Worm (Caenorhabditis elegans) whole organism, young adult: ENCODE measurements around the gene T08B6.9.

Experiments used
- B0019.2 ChIP-seq: fragments of 200-800 bp; sonication (Bioruptor generic); conservative IDR thresholded peaks from 2 replicates; pipeline ENCODE4 v1.3.6; 2022; ENCODE audit warnings: missing genetic modification reagents, missing genetic modification characterization, missing compliant biosample characterization
- B0035.1 ChIP-seq: sonication (generic microtip); optimal IDR thresholded peaks from 2 replicates; lab custom pipeline; 2016; ENCODE audit warnings: missing genetic modification characterization, mild to moderate bottlenecking, missing compliant biosample characterization, missing genotype, missing genetic modification reagents
- B0336.3 ChIP-seq: fragments of 200-800 bp; sonication (Bioruptor generic); IDR thresholded peaks from 2 replicates; pipeline ENCODE4 v1.3.6; 2022; ENCODE audit warnings: missing genetic modification characterization, missing compliant biosample characterization
- F22D6.2 ChIP-seq: sonication (generic microtip); optimal IDR thresholded peaks from 2 replicates; lab custom pipeline; 2016; ENCODE audit warnings: mild to moderate bottlenecking, missing genetic modification characterization, missing compliant biosample characterization
- F33H1.4 ChIP-seq: fragments of 200-800 bp; sonication (Bioruptor generic); IDR thresholded peaks from 2 replicates; pipeline ENCODE4 v1.3.6; 2022; ENCODE audit warnings: missing genetic modification reagents, missing genetic modification characterization, missing compliant biosample characterization
- K12H6.12 ChIP-seq: fragments of 200-800 bp; sonication (Bioruptor generic); optimal IDR thresholded peaks from 2 replicates; lab custom pipeline; 2018; ENCODE audit warnings: mild to moderate bottlenecking, missing genetic modification characterization, missing compliant biosample characterization
- T26A5.8 ChIP-seq: sonication (generic microtip); optimal IDR thresholded peaks from 2 replicates; lab custom pipeline; 2016; ENCODE audit warnings: missing genetic modification characterization, missing compliant biosample characterization
- Y53F4B.3 ChIP-seq: fragments of 200-800 bp; sonication (Bioruptor generic); IDR thresholded peaks from 2 replicates; pipeline ENCODE4 v1.3.6; 2022; ENCODE audit warnings: missing genetic modification reagents, missing genetic modification characterization, missing compliant biosample characterization
- attf-6 ChIP-seq: fragments of 200-800 bp; sonication (Bioruptor generic); IDR thresholded peaks from 2 replicates; pipeline ENCODE4 v1.3.6; 2022; ENCODE audit warnings: missing genetic modification reagents, missing genetic modification characterization, missing compliant biosample characterization
- cebp-1 ChIP-seq, 2 experiments: fragments of 200-800 bp in 1 of 2; sonication (Bioruptor generic) in 1 of 2; sonication (generic microtip) in 1 of 2; IDR thresholded peaks in 1 of 2; optimal IDR thresholded peaks in 1 of 2; 2 replicates each; pipeline versions ENCODE4 v1.3.6 to Lab custom; 2017 to 2022; ENCODE audit warnings: missing compliant biosample characterization in 2 of 2, missing genetic modification characterization in 2 of 2, mild to moderate bottlenecking in 1 of 2, missing genetic modification reagents in 1 of 2, moderate library complexity in 1 of 2
- ceh-27 ChIP-seq: fragments of 200-800 bp; sonication (Bioruptor generic); optimal IDR thresholded peaks from 2 replicates; lab custom pipeline; 2018; ENCODE audit warnings: mild to moderate bottlenecking, missing genetic modification characterization, moderate library complexity, missing compliant biosample characterization
- ekl-4 ChIP-seq: fragments of 200-800 bp; sonication (Bioruptor generic); IDR thresholded peaks from 2 replicates; pipeline ENCODE4 v1.3.6; 2022; ENCODE audit warnings: missing genetic modification reagents, missing genetic modification characterization, missing compliant biosample characterization
- ets-4 ChIP-seq: fragments of 200-800 bp; sonication (Bioruptor generic); optimal IDR thresholded peaks from 2 replicates; lab custom pipeline; 2018; ENCODE audit warnings: mild to moderate bottlenecking, missing genetic modification characterization, missing compliant biosample characterization
- hmg-1.2 ChIP-seq: fragments of 200-800 bp; sonication (Bioruptor generic); IDR thresholded peaks from 2 replicates; pipeline ENCODE4 v1.3.6; 2022; ENCODE audit warnings: missing genetic modification reagents, missing genetic modification characterization, missing compliant biosample characterization
- hsf-1 ChIP-seq: fragments of 200-800 bp; sonication (Bioruptor generic); IDR thresholded peaks from 2 replicates; pipeline ENCODE4 v1.3.6; 2022; ENCODE audit warnings: missing genetic modification reagents, missing genetic modification characterization, missing compliant biosample characterization
- lag-1 ChIP-seq: fragments of 200-800 bp; sonication (Bioruptor generic); IDR thresholded peaks from 2 replicates; pipeline ENCODE4 v1.3.6; 2022; ENCODE audit warnings: missing genetic modification reagents, missing genetic modification characterization, missing compliant biosample characterization
- let-526 ChIP-seq: fragments of 200-800 bp; sonication (Bioruptor generic); IDR thresholded peaks from 2 replicates; pipeline ENCODE4 v1.3.6; 2022; ENCODE audit warnings: missing genetic modification reagents, missing genetic modification characterization, missing compliant biosample characterization
- lin-35 ChIP-seq, 3 experiments: fragments of 150-350 bp in 2 of 3; sonication (generic microtip) in 1 of 3; optimal IDR thresholded peaks; 2 replicates each; lab custom pipeline; 2014 to 2018; ENCODE audit warnings: missing biosample characterization in 3 of 3, missing genetic modification characterization in 3 of 3, missing genetic modification reagents in 3 of 3
- madf-10 ChIP-seq: sonication (generic microtip); optimal IDR thresholded peaks from 2 replicates; lab custom pipeline; 2016; ENCODE audit warnings: mild to moderate bottlenecking, missing genetic modification characterization, missing compliant biosample characterization
- mel-28 ChIP-seq: sonication (generic microtip); optimal IDR thresholded peaks from 2 replicates; lab custom pipeline; 2016; ENCODE audit warnings: borderline replicate concordance, mild to moderate bottlenecking, missing genetic modification characterization, missing compliant biosample characterization
- mxl-1 ChIP-seq: sonication (generic microtip); optimal IDR thresholded peaks from 2 replicates; lab custom pipeline; 2016; ENCODE audit warnings: missing genetic modification characterization, missing compliant biosample characterization
- nfya-2 ChIP-seq: fragments of 200-800 bp; sonication (Bioruptor generic); IDR thresholded peaks from 2 replicates; pipeline ENCODE4 v1.3.6; 2022; ENCODE audit warnings: missing genetic modification reagents, missing genetic modification characterization, missing compliant biosample characterization
- nhr-179 ChIP-seq: sonication (generic microtip); optimal IDR thresholded peaks from 2 replicates; lab custom pipeline; 2016; ENCODE audit warnings: mild to moderate bottlenecking, missing genetic modification characterization, missing compliant biosample characterization
- nhr-27 ChIP-seq: fragments of 200-800 bp; sonication (Bioruptor generic); optimal IDR thresholded peaks from 2 replicates; lab custom pipeline; 2018; ENCODE audit warnings: mild to moderate bottlenecking, missing genetic modification characterization, moderate library complexity, missing compliant biosample characterization
- snpc-1.1 ChIP-seq: sonication (generic microtip); optimal IDR thresholded peaks from 2 replicates; lab custom pipeline; 2017; ENCODE audit warnings: missing genetic modification characterization, mild to moderate bottlenecking, missing compliant biosample characterization, antibody characterized with exemption, moderate library complexity, missing genotype, missing genetic modification reagents; ENCODE audit not compliant: insufficient read depth
- snpc-1.3 ChIP-seq: sonication (generic microtip); optimal IDR thresholded peaks from 2 replicates; lab custom pipeline; 2017; ENCODE audit warnings: missing genetic modification characterization, mild to moderate bottlenecking, missing compliant biosample characterization, antibody characterized with exemption, moderate library complexity, missing genotype, missing genetic modification reagents; ENCODE audit not compliant: insufficient read depth
- sptf-2 ChIP-seq: fragments of 200-800 bp; sonication (Bioruptor generic); optimal IDR thresholded peaks from 2 replicates; lab custom pipeline; 2018; ENCODE audit warnings: mild to moderate bottlenecking, missing genetic modification characterization, missing compliant biosample characterization
- unc-130 ChIP-seq: sonication (generic microtip); optimal IDR thresholded peaks from 2 replicates; lab custom pipeline; 2016; ENCODE audit warnings: missing genetic modification reagents, missing genetic modification characterization, missing compliant biosample characterization
- zfh-2 ChIP-seq: fragments of 200-800 bp; sonication (Bioruptor generic); conservative IDR thresholded peaks from 2 replicates; pipeline ENCODE4 v1.3.6; 2022; ENCODE audit warnings: missing genetic modification reagents, missing genetic modification characterization, missing compliant biosample characterization
- ztf-22 ChIP-seq: fragments of 200-800 bp; sonication (Bioruptor generic); optimal IDR thresholded peaks from 2 replicates; lab custom pipeline; 2018; ENCODE audit warnings: mild to moderate bottlenecking, missing genetic modification characterization, moderate library complexity, missing compliant biosample characterization

The T08B6.9 gene

ce11 chrIV:4885435-4885834 lies 5.2 kb upstream of the T08B6.9 start (continued):
- TF ChIP-seq hmg-1.2 (GFP tag; lab: Robert Waterston, UW) (no peak), snpc-1.1 (tag; lab: Kevin White, UChicago) (peak; percentile 88), B0336.3 (GFP tag; lab: Robert Waterston, UW) (no peak), ekl-4 (GFP tag; lab: Robert Waterston, UW) (no peak; the same call in 1 of the 2 replicates), F33H1.4 (GFP tag; lab: Robert Waterston, UW) (no peak), unc-130 (no peak), Y53F4B.3 (GFP tag; lab: Robert Waterston, UW) (no peak)

- TF ChIP-seq attf-6 (GFP tag; lab: Robert Waterston, UW) (no peak), ets-4 (GFP tag; lab: Kevin White, UChicago) (no peak), zfh-2 (GFP tag; lab: Robert Waterston, UW) (no peak), madf-10 (tag; lab: Kevin White, UChicago) (no peak), nhr-27 (tag; lab: Kevin White, UChicago) (no peak), ceh-27 (GFP tag; lab: Kevin White, UChicago) (no peak), B0019.2 (GFP tag; lab: Robert Waterston, UW) (no peak), lag-1 (no peak), T26A5.8 (no peak)
Measured at ce11 chrIV:4887258-4887657, 3.4 kb upstream of the T08B6.9 start, which contains the start of gene T08B6.1. TSS of gene T08B6.1 (minus strand) at chrIV:4887358.

DNA sequence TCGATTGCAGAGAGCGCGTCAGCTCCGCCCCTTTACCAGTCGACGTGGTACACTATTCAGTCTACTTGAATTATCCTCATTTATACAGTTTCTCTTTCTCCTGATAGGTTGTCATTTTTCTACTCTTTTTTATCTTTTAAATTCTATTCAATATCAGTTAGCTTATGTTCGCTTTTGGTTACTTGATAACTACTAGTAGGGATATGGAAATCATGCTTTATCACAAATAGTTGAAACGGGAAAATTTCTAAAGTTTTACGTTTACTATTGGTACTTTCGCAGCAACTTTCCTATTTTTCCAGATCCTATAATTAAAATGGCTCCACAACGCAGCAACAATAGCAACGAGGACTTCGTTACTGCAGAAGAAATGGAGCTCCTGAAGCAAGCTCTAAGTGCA lies 1.0 kb upstream of the T08B6.9 start, which contains the start of gene sgnh-1:
Gene sgnh-1, plus strand, starts transcription at position 301 of the 400 bp plus-strand sequence.
- TF ChIP-seq mxl-1 (tag; lab: Kevin White, UChicago), result no peak
- TF ChIP-seq K12H6.12 (tag; lab: Kevin White, UChicago), result no peak

DNA sequence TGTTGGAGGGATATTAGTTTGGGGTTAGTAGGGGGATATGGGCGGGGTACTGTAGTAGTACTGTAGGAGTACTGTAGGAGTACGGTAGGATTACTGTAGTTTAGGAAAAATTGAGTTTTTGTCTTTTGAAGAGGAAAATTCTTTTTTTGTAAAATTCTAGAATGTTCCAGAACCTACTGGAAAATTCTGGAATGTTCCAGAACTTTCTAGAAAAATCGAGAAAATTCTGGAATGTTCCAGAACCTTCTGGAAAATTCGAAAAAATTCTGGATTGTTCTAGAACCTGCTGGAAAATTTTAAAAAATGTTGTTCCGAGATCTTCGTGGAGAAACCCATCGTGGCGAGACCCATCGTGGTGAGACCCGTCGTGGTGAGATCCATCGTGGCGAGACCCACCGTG lies 7.1 kb downstream of the T08B6.9 start:
- peak; percentile 95 for TF ChIP-seq hsf-1 (GFP tag; lab: Robert Waterston, UW)

ce11 chrIV:4898157-4898556 lies 7.5 kb downstream of the T08B6.9 start:
- peak; percentile 92 for TF ChIP-seq hsf-1 (GFP tag; lab: Robert Waterston, UW)

ce11 chrIV:4903961-4904360 lies 13.3 kb downstream of the T08B6.9 start, which contains the start of gene str-161:
TSS of gene str-161 (minus strand) at chrIV:4904061.
- no peak for TF ChIP-seq B0035.1 (tag; lab: Kevin White, UChicago)
- TF ChIP-seq nfya-2, result no peak
- TF ChIP-seq cebp-1 (GFP tag; IDR thresholded peaks at IDR 0.05; lab: Robert Waterston, UW), result no peak
- no peak for TF ChIP-seq cebp-1 (tag; optimal IDR thresholded peaks at IDR 0.05; lab: Kevin White, UChicago)
- TF ChIP-seq F22D6.2 (tag; lab: Kevin White, UChicago), result no peak
- TF ChIP-seq snpc-1.3, result no peak
- TF ChIP-seq lin-35 (GFP tag; optimal IDR thresholded peaks at IDR 0.05; lab: Kevin White, UChicago), result no peak
- TF ChIP-seq let-526, result no peak
- TF ChIP-seq ztf-22 (GFP tag; lab: Kevin White, UChicago), result no peak
- no peak for TF ChIP-seq sptf-2 (GFP tag; lab: Kevin White, UChicago)
- no peak for TF ChIP-seq nhr-179 (tag; lab: Kevin White, UChicago)
- TF ChIP-seq mxl-1 (tag; lab: Kevin White, UChicago), result no peak
- TF ChIP-seq mel-28 (tag; lab: Kevin White, UChicago), result no peak
